Fruit fly (Drosophila melanogaster): ENCODE results near the gene Nnf1b.

Gene Nnf1b

DNA sequence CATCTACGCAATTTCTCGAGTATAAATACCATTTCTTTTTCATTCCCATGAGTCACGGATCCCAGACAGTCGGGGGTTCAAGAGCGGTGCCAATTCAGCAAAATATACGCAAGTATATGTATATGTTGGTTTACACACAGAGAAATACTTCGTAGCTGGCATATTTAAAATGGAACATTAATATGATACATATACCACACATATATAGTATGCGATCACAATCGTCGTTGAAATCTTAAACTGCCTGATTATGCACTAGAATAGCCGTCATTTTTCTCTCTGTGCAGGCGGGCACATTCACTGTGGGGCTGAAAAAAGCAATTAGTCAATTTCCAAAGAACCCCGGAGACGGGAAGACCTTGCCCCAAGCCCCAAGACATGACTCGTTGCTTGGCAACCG is 31.3 kb downstream of the Nnf1b start:
- TF ChIP-seq CG8478 (optimal IDR thresholded peaks at IDR 0.05) (no peak), usp (GFP tag; optimal IDR thresholded peaks at IDR 0.05) (no peak), pan (optimal IDR thresholded peaks at IDR 0.05) (no peak), psq (optimal IDR thresholded peaks at IDR 0.05) (no peak), Dll (optimal IDR thresholded peaks at IDR 0.05) (no peak), EcR (GFP tag; optimal IDR thresholded peaks at IDR 0.05) (no peak)

DNA sequence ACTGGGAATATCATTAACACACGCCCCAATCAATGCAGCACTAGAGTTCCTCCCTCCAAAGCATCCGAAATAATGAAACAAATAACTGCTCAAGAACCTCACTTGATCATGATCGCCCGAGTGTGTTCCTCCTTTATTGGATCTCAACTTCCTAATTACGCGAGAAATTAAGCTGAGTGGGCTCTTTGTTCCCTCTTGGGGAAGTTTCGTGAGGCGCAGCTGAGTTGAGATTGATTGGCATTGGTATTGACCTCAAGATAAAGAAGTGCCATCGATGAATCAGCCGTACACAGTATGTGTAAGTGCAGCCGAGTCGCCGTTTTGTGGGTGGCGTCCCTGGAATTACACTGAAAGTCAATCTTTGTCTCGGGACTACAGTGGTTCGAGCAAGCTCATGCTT is 32.5 kb downstream of the Nnf1b start:
- TF ChIP-seq pan (optimal IDR thresholded peaks at IDR 0.05) (no peak), CG8478 (optimal IDR thresholded peaks at IDR 0.05) (no peak), usp (GFP tag; optimal IDR thresholded peaks at IDR 0.05) (no peak), EcR (GFP tag; optimal IDR thresholded peaks at IDR 0.05) (no peak), psq (optimal IDR thresholded peaks at IDR 0.05) (no peak), Dll (optimal IDR thresholded peaks at IDR 0.05) (no peak)

DNA sequence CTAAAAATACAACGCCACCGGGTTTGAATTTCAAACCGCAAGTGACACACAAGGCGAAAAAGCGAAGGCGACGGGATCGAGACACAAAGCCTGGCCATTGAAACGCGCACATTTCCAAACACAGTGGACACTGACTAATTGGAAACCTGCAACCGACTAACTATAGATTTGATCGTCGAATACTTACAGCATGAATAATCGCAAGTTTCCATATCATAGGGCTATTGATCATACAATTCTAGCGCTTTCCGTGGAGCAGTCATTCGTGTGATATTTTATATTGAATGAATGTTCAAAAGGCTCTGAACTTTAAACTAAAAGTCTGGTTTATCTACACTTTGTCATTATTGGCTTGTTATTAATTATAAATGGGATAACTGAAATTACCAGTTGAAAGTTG is 32.9 kb downstream of the Nnf1b start:
- peak; percentile 41 for TF ChIP-seq pan (optimal IDR thresholded peaks at IDR 0.05)
- no peak for TF ChIP-seq Dll (optimal IDR thresholded peaks at IDR 0.05)

DNA sequence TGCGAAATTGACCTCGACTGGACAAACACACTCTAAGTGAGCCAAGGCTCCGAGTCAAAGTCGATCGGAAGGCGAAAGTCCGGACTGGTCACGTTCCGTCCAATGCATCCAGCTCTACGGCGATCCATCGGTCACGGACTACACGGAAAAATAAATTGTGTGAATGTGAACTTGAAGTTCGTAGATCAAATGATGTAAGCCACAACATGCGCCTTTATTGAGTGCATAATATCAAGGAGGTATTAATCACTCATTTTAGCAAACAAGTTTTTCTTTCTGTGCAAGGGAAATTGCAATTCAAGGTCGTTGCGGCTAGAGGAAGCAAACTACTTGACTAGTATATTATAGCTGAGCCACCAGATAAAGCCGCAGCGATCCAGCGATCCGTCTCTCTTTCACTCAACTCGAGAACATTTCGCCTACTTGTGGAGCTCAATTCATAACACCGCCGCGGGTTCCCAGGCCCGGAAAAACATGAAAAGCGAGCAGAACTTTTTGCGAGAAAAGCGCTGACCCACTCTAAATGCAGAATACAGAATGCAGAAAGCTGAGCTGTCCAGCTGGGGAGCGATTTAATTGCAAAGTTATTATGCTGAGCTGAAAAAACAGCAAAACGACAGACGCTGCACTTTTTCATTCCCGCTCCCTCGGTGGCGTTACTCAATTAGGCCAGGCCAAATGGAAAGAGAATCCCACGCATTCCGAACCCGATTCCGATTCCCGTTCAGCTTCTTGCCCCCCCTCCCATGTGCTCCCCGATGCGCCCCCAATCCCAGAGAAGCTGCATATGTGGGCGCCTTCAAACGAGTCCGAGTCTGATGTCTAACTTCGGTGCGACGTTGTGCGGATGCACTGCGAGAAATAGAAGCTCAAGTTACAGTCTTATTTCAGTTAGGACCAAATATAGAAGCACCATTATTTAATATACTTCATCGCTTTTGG is 33.7 kb downstream of the Nnf1b start:
- no peak for TF ChIP-seq CG8478 (optimal IDR thresholded peaks at IDR 0.05)
- TF ChIP-seq usp (GFP tag; optimal IDR thresholded peaks at IDR 0.05): no peak
- no peak for TF ChIP-seq Dll (optimal IDR thresholded peaks at IDR 0.05)
- TF ChIP-seq psq (optimal IDR thresholded peaks at IDR 0.05): no peak
- TF ChIP-seq EcR (GFP tag; optimal IDR thresholded peaks at IDR 0.05): no peak
- TF ChIP-seq pan (optimal IDR thresholded peaks at IDR 0.05): no peak

DNA sequence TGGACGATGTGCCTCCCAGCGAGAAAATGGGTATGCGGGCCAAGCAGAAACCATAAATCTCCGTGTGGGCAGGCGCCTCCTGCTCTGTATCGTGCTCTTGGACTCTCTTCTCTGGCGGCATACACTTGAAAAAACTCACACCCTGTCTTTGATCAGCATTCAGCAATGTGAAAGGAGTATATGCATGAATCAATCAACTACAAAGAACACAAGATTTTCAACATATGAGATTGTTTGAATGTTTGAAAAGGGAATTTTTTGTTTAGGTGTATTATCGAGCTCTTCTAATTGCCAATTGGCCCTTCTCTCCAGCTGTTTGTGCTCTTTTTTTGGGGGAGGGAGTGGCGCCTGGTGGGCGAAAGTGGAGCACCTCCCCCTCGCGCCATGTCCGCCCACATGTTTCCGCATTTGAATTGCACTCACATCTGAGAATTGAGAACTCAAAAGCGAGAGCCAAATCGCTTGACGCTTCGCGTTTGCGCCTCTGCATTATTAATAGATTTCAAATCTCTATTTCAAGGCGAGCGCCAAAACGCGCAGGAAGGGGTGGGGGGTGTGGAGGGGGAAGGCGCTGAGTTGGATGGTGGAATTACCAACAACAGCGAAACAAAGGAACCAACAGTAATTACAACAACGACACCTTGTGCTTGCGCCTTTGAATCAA is 35.1 kb downstream of the Nnf1b start:
- TF ChIP-seq EcR (GFP tag; optimal IDR thresholded peaks at IDR 0.05) (no peak), CG8478 (optimal IDR thresholded peaks at IDR 0.05) (no peak), pan (optimal IDR thresholded peaks at IDR 0.05) (no peak), usp (GFP tag; optimal IDR thresholded peaks at IDR 0.05) (no peak), psq (optimal IDR thresholded peaks at IDR 0.05) (no peak), Dll (optimal IDR thresholded peaks at IDR 0.05) (no peak)

DNA sequence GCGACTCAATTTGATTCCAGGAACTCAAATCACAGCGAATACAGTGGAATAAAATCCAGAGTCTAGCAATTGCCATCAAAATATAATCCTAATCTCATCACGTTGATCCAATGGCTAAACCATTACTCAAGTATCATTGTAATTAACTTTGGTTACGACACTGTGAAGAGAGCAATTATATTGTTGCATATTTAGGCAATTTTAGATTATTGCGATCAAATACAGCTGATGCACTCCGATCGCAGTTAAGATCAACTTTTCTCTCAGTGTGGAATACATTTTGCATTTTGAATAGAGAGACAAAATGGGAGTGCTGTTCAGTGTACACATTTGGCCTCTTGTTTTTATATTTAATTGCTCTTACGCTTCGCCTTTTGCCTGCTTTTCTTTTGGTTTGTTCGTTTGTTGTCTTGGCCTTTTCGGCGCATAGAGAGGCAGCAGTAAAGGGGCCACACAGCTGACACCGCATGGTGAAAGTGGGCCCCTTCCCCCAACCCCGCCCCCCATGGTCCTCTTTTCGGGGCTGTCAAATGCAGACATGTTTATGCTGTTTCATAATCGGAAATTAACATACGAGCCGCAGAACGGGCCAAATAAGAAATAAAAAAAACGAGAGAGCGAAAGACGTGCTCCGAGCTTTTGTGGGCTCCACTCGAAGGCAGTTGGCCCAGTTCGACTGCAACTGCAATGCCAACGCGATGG is 35.9 kb downstream of the Nnf1b start:
- TF ChIP-seq Dll (optimal IDR thresholded peaks at IDR 0.05): no peak
- no peak for TF ChIP-seq pan (optimal IDR thresholded peaks at IDR 0.05)
- no peak for TF ChIP-seq psq (optimal IDR thresholded peaks at IDR 0.05)
- TF ChIP-seq CG8478 (optimal IDR thresholded peaks at IDR 0.05): no peak
- TF ChIP-seq EcR (GFP tag; optimal IDR thresholded peaks at IDR 0.05): no peak
- no peak for TF ChIP-seq usp (GFP tag; optimal IDR thresholded peaks at IDR 0.05)

DNA sequence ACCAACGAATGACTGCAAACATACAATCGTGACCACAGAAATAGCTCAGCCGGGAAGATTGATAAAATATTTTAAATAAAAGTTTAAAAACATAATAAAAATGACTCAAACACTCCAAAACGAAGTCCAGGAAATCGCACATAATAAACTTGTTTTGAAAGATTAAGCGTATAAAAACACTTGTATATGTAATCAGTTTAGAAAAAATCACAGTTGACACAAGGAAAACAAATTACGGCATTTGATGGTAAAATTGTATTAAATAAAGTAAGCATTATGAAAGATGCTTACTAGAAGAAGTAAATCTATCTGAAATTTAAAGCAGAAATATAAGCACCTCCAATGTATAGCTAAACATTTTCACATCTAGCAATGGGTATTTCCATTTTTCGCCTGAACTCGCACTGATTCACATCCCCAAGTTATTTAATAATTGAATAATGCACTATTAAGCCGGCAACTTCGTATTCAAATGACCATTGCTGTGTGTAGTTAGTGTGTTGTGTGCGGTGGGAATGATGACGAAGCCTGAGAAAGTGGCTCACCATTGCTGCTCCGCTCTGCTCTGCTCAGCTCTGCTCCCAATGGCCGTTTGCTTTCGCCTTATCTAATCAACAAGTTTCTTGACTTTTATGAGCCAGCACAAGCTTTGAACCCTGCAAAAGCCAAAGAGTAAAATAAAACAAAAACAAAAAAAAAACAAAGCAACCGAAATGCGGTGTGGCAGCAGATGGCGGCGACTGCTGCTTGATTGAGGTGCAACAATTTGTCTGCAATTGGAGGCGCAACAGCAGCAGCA is 37.0 kb downstream of the Nnf1b start:
- no peak for TF ChIP-seq pan (optimal IDR thresholded peaks at IDR 0.05)
- no peak for TF ChIP-seq psq (optimal IDR thresholded peaks at IDR 0.05)
- TF ChIP-seq usp (GFP tag; optimal IDR thresholded peaks at IDR 0.05): no peak
- TF ChIP-seq Dll (optimal IDR thresholded peaks at IDR 0.05): no peak
- no peak for TF ChIP-seq CG8478 (optimal IDR thresholded peaks at IDR 0.05)
- TF ChIP-seq EcR (GFP tag; optimal IDR thresholded peaks at IDR 0.05): no peak

DNA sequence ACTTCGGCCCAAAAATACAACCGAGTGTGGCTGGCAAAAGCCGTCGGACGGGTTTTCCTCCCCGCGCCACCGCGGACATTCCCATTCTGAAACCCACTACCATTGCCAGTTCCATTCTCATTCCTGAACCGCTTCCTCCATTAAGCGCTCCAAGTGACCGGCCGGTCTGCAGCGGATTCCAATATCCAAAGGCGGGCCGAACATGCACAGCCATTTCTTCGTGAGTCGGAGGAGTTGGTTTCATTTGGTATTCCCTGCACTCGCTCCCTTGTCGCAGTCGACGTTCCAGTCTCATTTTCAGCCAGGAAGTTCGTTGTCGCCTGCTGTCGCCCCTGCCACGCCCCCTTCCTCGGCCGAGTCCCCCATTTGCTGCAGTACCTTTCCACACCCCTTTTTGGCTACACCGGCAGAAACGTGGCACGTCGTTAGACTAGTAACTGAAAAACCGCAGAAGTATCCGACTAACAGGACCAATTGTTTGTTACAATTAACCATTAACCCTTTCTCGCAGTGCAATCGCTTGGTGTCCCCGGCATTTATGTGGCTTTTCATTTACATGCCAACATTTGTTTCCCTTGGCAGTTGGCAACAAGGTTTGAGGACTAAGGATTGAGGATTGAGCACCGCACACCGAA is 37.7 kb downstream of the Nnf1b start:
- TF ChIP-seq EcR (GFP tag; optimal IDR thresholded peaks at IDR 0.05): no peak
- no peak for TF ChIP-seq CG8478 (optimal IDR thresholded peaks at IDR 0.05)
- TF ChIP-seq Dll (optimal IDR thresholded peaks at IDR 0.05): no peak
- no peak for TF ChIP-seq psq (optimal IDR thresholded peaks at IDR 0.05)
- no peak for TF ChIP-seq pan (optimal IDR thresholded peaks at IDR 0.05)
- TF ChIP-seq usp (GFP tag; optimal IDR thresholded peaks at IDR 0.05): no peak

DNA sequence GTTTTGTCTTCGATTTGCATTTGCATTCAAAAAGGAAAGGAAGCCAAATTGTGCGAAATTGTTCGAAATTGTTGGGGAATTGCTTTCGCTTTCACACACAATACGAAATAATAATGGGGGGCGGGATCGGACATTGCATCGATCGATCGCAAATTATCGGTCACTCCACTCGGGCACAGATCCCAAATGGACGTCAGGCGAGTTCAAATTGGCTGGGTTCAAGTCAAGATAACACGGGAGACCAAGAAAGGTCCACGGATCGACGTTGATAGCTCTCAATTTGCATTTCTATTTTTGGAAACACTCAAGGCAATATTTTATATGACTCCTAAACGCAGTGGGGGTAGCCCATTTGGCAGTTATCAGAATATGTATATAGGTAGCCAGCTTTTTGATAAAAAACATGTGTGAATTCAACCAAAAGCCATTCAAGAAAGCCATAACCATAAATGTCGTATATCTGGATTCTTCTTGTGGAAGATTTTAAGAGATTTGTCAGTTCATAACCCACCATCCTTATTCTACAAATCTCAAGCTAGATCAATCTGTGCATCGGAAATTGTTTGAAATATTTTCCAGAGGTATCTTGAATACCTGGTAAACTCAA is 38.9 kb downstream of the Nnf1b start:
- TF ChIP-seq psq (optimal IDR thresholded peaks at IDR 0.05): no peak
- no peak for TF ChIP-seq CG8478 (optimal IDR thresholded peaks at IDR 0.05)
- no peak for TF ChIP-seq pan (optimal IDR thresholded peaks at IDR 0.05)

DNA sequence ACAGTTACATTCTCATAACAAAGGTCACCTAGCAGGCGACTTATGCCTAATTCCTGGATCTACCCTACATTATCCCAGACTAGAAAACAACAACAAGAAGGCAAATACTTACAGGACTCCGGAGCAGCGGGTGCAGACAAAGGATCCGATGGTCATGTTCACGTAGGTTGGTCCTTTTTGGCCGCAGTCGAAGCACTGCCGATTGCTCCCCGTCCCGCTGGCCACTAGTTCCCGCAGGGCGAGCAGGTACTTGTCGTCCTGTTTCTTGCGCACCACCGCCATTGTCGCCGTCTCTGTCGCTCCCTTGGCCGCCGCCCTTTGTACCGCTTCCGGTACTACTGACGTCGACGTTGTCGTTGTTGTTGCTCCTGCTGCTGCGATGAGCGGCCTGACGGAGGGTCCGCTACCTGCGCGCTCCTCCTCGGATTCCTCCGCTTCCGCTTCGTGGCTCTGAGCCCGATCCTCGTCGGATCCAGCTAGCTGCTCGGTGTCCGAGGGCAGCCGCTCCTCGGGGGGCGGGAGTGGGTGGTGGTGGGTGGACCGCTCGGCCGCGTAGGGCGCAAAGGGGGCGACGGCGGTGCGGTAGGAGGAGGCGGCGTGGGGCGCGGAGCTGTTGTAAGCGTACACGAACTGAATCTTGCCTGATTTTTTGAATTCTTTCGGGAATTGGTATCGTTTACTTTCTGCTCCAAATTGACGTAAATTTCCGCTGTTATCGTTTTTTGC is 39.6 kb downstream of the Nnf1b start:
- no peak for TF ChIP-seq usp (GFP tag; optimal IDR thresholded peaks at IDR 0.05)
- no peak for TF ChIP-seq psq (optimal IDR thresholded peaks at IDR 0.05)
- TF ChIP-seq pan (optimal IDR thresholded peaks at IDR 0.05): no peak
- no peak for TF ChIP-seq Dll (optimal IDR thresholded peaks at IDR 0.05)
- TF ChIP-seq EcR (GFP tag; optimal IDR thresholded peaks at IDR 0.05): no peak
- no peak for TF ChIP-seq CG8478 (optimal IDR thresholded peaks at IDR 0.05)

Data from whole organism.